Fruit fly (Drosophila melanogaster) whole organism, embryonic: ENCODE measurements around the gene CG3149.

Experiments used
- CG11247 ChIP-seq: fragments of 200-800 bp; sonication (Bioruptor generic); IDR thresholded peaks from 2 replicates; pipeline ENCODE4 v1.3.6; 2022; ENCODE audit warnings: missing biosample characterization, missing genetic modification characterization
- CG11456 ChIP-seq: fragments of 200-800 bp; sonication (Bioruptor generic); IDR thresholded peaks from 3 replicates; pipeline ENCODE4 v1.3.6; 2022; ENCODE audit warnings: missing biosample characterization, missing genetic modification characterization
- CG1602 ChIP-seq: fragments of 200-800 bp; sonication (Bioruptor generic); optimal IDR thresholded peaks from 3 replicates; lab custom pipeline; 2016; ENCODE audit warnings: missing biosample characterization, missing genetic modification characterization
- CG1603 ChIP-seq: fragments of 200-800 bp; sonication (Bioruptor generic); optimal IDR thresholded peaks from 2 replicates; lab custom pipeline; 2019; ENCODE audit warnings: missing biosample characterization, mild to moderate bottlenecking, missing genetic modification characterization, moderate library complexity
- CG16813 ChIP-seq: fragments of 200-800 bp; sonication (Bioruptor generic); IDR thresholded peaks from 3 replicates; pipeline ENCODE4 v1.3.6; 2022; ENCODE audit warnings: missing biosample characterization, missing genetic modification characterization; ENCODE audit not compliant: partially characterized antibody
- CG17829 ChIP-seq: fragments of 200-800 bp; optimal IDR thresholded peaks from 2 replicates; lab custom pipeline; 2019; ENCODE audit warnings: missing biosample characterization, mild to moderate bottlenecking, missing genetic modification characterization, moderate library complexity
- CG18476 ChIP-seq: fragments of 200-800 bp; sonication (Bioruptor generic); optimal IDR thresholded peaks from 2 replicates; lab custom pipeline; 2016; ENCODE audit warnings: missing biosample characterization, mild to moderate bottlenecking, missing genetic modification characterization
- CG32767 ChIP-seq: fragments of 200-800 bp; sonication (Bioruptor generic); IDR thresholded peaks from 2 replicates; pipeline ENCODE4 v1.3.6; 2022; ENCODE audit warnings: missing biosample characterization, missing genetic modification characterization
- CG3407 ChIP-seq: fragments of 200-800 bp; sonication (Bioruptor generic); optimal IDR thresholded peaks from 2 replicates; lab custom pipeline; 2018; ENCODE audit warnings: missing biosample characterization, mild to moderate bottlenecking, missing genetic modification characterization
- CG4404 ChIP-seq: fragments of 200-800 bp; sonication (Bioruptor generic); IDR thresholded peaks from 2 replicates; pipeline ENCODE4 v1.3.6; 2022; ENCODE audit warnings: missing biosample characterization, missing genetic modification characterization
- CG5245 ChIP-seq: fragments of 200-800 bp; sonication (Bioruptor generic); optimal IDR thresholded peaks from 3 replicates; lab custom pipeline; 2016; ENCODE audit warnings: missing biosample characterization, missing genetic modification characterization
- CG6683 ChIP-seq: fragments of 200-800 bp; sonication (Bioruptor generic); optimal IDR thresholded peaks from 2 replicates; lab custom pipeline; 2017; ENCODE audit warnings: missing biosample characterization, mild to moderate bottlenecking, missing genetic modification characterization, missing genetic modification reagents
- CG8290 ChIP-seq, 3 experiments: fragments of 200-800 bp; sonication (Bioruptor generic); optimal IDR thresholded peaks; 2 replicates each; lab custom pipeline; 2016 to 2019; ENCODE audit warnings: missing biosample characterization in 3 of 3, missing genetic modification characterization in 3 of 3, mild to moderate bottlenecking in 2 of 3, moderate library complexity in 1 of 3
- CG9932 ChIP-seq: fragments of 200-800 bp; sonication (Bioruptor generic); IDR thresholded peaks from 2 replicates; pipeline ENCODE4 v1.3.6; 2022; ENCODE audit warnings: missing biosample characterization, missing genetic modification characterization
- CHES-1-like ChIP-seq: fragments of 200-800 bp; sonication (Bioruptor generic); optimal IDR thresholded peaks from 2 replicates; lab custom pipeline; 2016; ENCODE audit warnings: missing biosample characterization, missing genetic modification characterization
- D19B ChIP-seq: fragments of 200-800 bp; sonication (Bioruptor generic); optimal IDR thresholded peaks from 2 replicates; lab custom pipeline; 2017; ENCODE audit warnings: missing biosample characterization, mild to moderate bottlenecking, missing genetic modification characterization
- Dbx ChIP-seq: fragments of 200-800 bp; sonication (Bioruptor generic); IDR thresholded peaks from 3 replicates; pipeline ENCODE4 v1.3.6; 2022; ENCODE audit warnings: missing biosample characterization, missing genetic modification characterization
- E2f1 ChIP-seq: fragments of 200-800 bp; sonication (Bioruptor generic); IDR thresholded peaks from 2 replicates; pipeline ENCODE4 v1.3.6; 2022; ENCODE audit warnings: missing biosample characterization, missing genetic modification characterization
- Ets65A ChIP-seq: fragments of 200-800 bp; sonication (Bioruptor generic); peaks from one replicate; lab custom pipeline; 2016; ENCODE audit warnings: missing biosample characterization, missing genetic modification characterization
- Fer1 ChIP-seq: fragments of 200-800 bp; sonication (Bioruptor generic); optimal IDR thresholded peaks from 2 replicates; lab custom pipeline; 2017; ENCODE audit warnings: missing biosample characterization, mild to moderate bottlenecking, missing genetic modification characterization
- H2.0 ChIP-seq: fragments of 200-800 bp; sonication (Bioruptor generic); IDR thresholded peaks from 2 replicates; pipeline ENCODE4 v1.3.6; 2022; ENCODE audit warnings: missing biosample characterization, missing genetic modification characterization
- HmgZ ChIP-seq: fragments of 200-800 bp; sonication (Bioruptor generic); optimal IDR thresholded peaks from 2 replicates; lab custom pipeline; 2018; ENCODE audit warnings: missing biosample characterization, mild to moderate bottlenecking, missing genetic modification characterization
- Max ChIP-seq: fragments of 200-800 bp; sonication (Bioruptor generic); optimal IDR thresholded peaks from 2 replicates; lab custom pipeline; 2016; ENCODE audit warnings: missing biosample characterization, mild to moderate bottlenecking, missing genetic modification characterization
- Trl ChIP-seq, 3 experiments: fragments of >200 bp in 2 of 3; fragments of 200-800 bp in 1 of 3; sonication (Bioruptor generic) in 1 of 3; optimal IDR thresholded peaks; 2 replicates in 1 of 3; 3 replicates in 2 of 3; lab custom pipeline; 2016 to 2017; ENCODE audit warnings: missing biosample characterization in 1 of 3, missing genetic modification characterization in 1 of 3
- Xrp1 ChIP-seq: fragments of 200-800 bp; sonication (Bioruptor generic); IDR thresholded peaks from 2 replicates; pipeline ENCODE4 v1.3.6; 2022; ENCODE audit warnings: missing biosample characterization, missing genetic modification characterization
- ase ChIP-seq: fragments of 200-800 bp; sonication (Bioruptor generic); IDR thresholded peaks from 3 replicates; pipeline ENCODE4 v1.3.6; 2022; ENCODE audit warnings: missing biosample characterization, missing genetic modification characterization
- btn ChIP-seq: fragments of 200-800 bp; sonication (Bioruptor generic); optimal IDR thresholded peaks from 2 replicates; lab custom pipeline; 2016; ENCODE audit warnings: missing biosample characterization, missing genetic modification characterization
- disco-r ChIP-seq: fragments of 200-800 bp; sonication (Bioruptor generic); optimal IDR thresholded peaks from 2 replicates; lab custom pipeline; 2016; ENCODE audit warnings: missing biosample characterization, missing genetic modification characterization
- esg ChIP-seq: fragments of 200-800 bp; sonication (Bioruptor generic); conservative IDR thresholded peaks from 2 replicates; pipeline ENCODE4 v1.3.6; 2022; ENCODE audit warnings: missing biosample characterization, missing genetic modification characterization
- fd96Cb ChIP-seq: fragments of 200-800 bp; sonication (Bioruptor generic); optimal IDR thresholded peaks from 2 replicates; lab custom pipeline; 2018; ENCODE audit warnings: missing biosample characterization, mild to moderate bottlenecking, missing genetic modification characterization, moderate library complexity
- grn ChIP-seq: fragments of 200-800 bp; sonication (Bioruptor generic); optimal IDR thresholded peaks from 3 replicates; lab custom pipeline; 2017; ENCODE audit warnings: missing biosample characterization, missing genetic modification characterization
- gro ChIP-seq: fragments of 200-800 bp; sonication (Bioruptor generic); optimal IDR thresholded peaks from 2 replicates; lab custom pipeline; 2016; ENCODE audit warnings: missing biosample characterization, missing genetic modification characterization
- hbn ChIP-seq: fragments of 200-800 bp; sonication (Bioruptor generic); IDR thresholded peaks from 2 replicates; pipeline ENCODE4 v1.3.6; 2022; ENCODE audit warnings: missing biosample characterization, missing genetic modification characterization; ENCODE audit not compliant: partially characterized antibody
- kah ChIP-seq: fragments of 200-800 bp; sonication (Bioruptor generic); optimal IDR thresholded peaks from 2 replicates; lab custom pipeline; 2018; ENCODE audit warnings: missing biosample characterization, mild to moderate bottlenecking, missing genetic modification characterization
- ken ChIP-seq: fragments of 200-800 bp; sonication (Bioruptor generic); IDR thresholded peaks from 3 replicates; pipeline ENCODE4 v1.3.6; 2022; ENCODE audit warnings: missing biosample characterization, missing genetic modification characterization
- lab ChIP-seq: fragments of 200-800 bp; sonication (Bioruptor generic); optimal IDR thresholded peaks from 3 replicates; lab custom pipeline; 2017; ENCODE audit warnings: missing biosample characterization, missing genetic modification characterization, mild to moderate bottlenecking, moderate library complexity, missing genetic modification reagents
- mld ChIP-seq: fragments of 200-800 bp; sonication (Bioruptor generic); IDR thresholded peaks from 3 replicates; pipeline ENCODE4 v1.3.6; 2022; ENCODE audit warnings: missing biosample characterization, missing genetic modification characterization; ENCODE audit not compliant: partially characterized antibody
- ranshi ChIP-seq: fragments of 200-800 bp; sonication (Bioruptor generic); IDR thresholded peaks from 2 replicates; pipeline ENCODE4 v1.3.6; 2022; ENCODE audit warnings: missing biosample characterization, missing genetic modification characterization
- sens ChIP-seq: fragments of 200-800 bp; sonication (Bioruptor generic); peaks from one replicate; lab custom pipeline; 2016; ENCODE audit warnings: missing biosample characterization, missing genetic modification characterization
- seq ChIP-seq: fragments of 200-800 bp; sonication (Bioruptor generic); IDR thresholded peaks from 2 replicates; pipeline ENCODE4 v1.3.6; 2022; ENCODE audit warnings: missing biosample characterization, missing genetic modification characterization
- sim ChIP-seq: fragments of 200-800 bp; sonication (Bioruptor generic); IDR thresholded peaks from 2 replicates; pipeline ENCODE4 v1.3.6; 2022; ENCODE audit warnings: missing biosample characterization, missing genetic modification characterization
- sob ChIP-seq: fragments of 200-800 bp; sonication (Bioruptor generic); IDR thresholded peaks from 2 replicates; pipeline ENCODE4 v1.3.6; 2022; ENCODE audit warnings: missing biosample characterization, missing genetic modification characterization
- ssp ChIP-seq: fragments of 200-800 bp; sonication (Bioruptor generic); IDR thresholded peaks from 2 replicates; pipeline ENCODE4 v1.3.6; 2022; ENCODE audit warnings: missing biosample characterization, missing genetic modification characterization
- ttk ChIP-seq: fragments of 200-800 bp; sonication (Bioruptor generic); IDR thresholded peaks from 2 replicates; pipeline ENCODE4 v2.1.2; 2022; ENCODE audit warnings: missing biosample characterization, missing genetic modification characterization
- vnd ChIP-seq: fragments of 200-800 bp; sonication (Bioruptor generic); IDR thresholded peaks from 3 replicates; pipeline ENCODE4 v1.3.6; 2022; ENCODE audit warnings: missing biosample characterization, missing genetic modification characterization; ENCODE audit not compliant: partially characterized antibody
- zfh2 ChIP-seq: fragments of 200-800 bp; sonication (Bioruptor generic); optimal IDR thresholded peaks from 2 replicates; lab custom pipeline; 2016; ENCODE audit warnings: missing biosample characterization, missing genetic modification characterization

The CG3149 gene

dm6 chrX:5671537-5672029 is 23.4 kb downstream of the CG3149 start, which contains the start of gene Rab18 (continued):
- TF ChIP-seq grn (GFP tag; lab: Kevin White, UChicago) (peak; percentile 31), CG5245 (no peak), CG11456 (peak; percentile 75; the same call in 2 of the 3 replicates), vnd (GFP tag; lab: Robert Waterston, UW) (peak; percentile 35; the same call in 1 of the 3 replicates), H2.0 (GFP tag; lab: Robert Waterston, UW) (peak; percentile 13; the same call in 1 of the 2 replicates), Ets65A (GFP tag; lab: Kevin White, UChicago) (peak; percentile 94), hbn (GFP tag; lab: Robert Waterston, UW) (no peak), seq (GFP tag; lab: Robert Waterston, UW) (no peak), ase (GFP tag; lab: Robert Waterston, UW) (0 out of 3 replicates have a peak, but pooled peaks have one; percentile 19), CG16813 (GFP tag; lab: Robert Waterston, UW) (peak; percentile 65), D19B (GFP tag; lab: Kevin White, UChicago) (no peak), Dbx (GFP tag; lab: Robert Waterston, UW) (peak; percentile 55; the same call in 1 of the 3 replicates), CG3407 (GFP tag; lab: Kevin White, UChicago) (no peak), CG6683 (no peak), btn (no peak), sens (GFP tag; lab: Kevin White, UChicago) (peak; percentile 82), Xrp1 (no peak), zfh2 (GFP tag; lab: Kevin White, UChicago) (peak; percentile 44), fd96Cb (tag; lab: Kevin White, UChicago) (no peak), CG8290 (GFP tag; optimal IDR thresholded peaks at IDR 0.05; lab: Kevin White, UChicago) (no peak), CG8290 (tag; optimal IDR thresholded peaks at IDR 0.05; lab: Kevin White, UChicago) (peak in 1 of 2 experiments; percentile 63), Trl (optimal IDR thresholded peaks at IDR 0.05; lab: Kevin White, UChicago) (no peak), Trl (GFP tag; optimal IDR thresholded peaks at IDR 0.05; lab: Kevin White, UChicago) (peak; percentile 43), CHES-1-like (GFP tag; lab: Kevin White, UChicago) (peak; percentile 37), lab (GFP tag; lab: Kevin White, UChicago) (peak; percentile 22), sim (no peak), CG1602 (GFP tag; lab: Kevin White, UChicago) (peak; percentile 16), CG9932 (GFP tag; lab: Robert Waterston, UW) (peak; percentile 77), mld (no peak), HmgZ (tag; lab: Kevin White, UChicago) (no peak), gro (GFP tag; lab: Kevin White, UChicago) (no peak), CG18476 (GFP tag; lab: Kevin White, UChicago) (no peak), ttk (GFP tag; lab: Robert Waterston, UW) (peak; percentile 40; the same call in 1 of the 2 replicates), CG4404 (GFP tag; lab: Robert Waterston, UW) (peak; percentile 20; the same call in 1 of the 2 replicates), CG11247 (GFP tag; lab: Robert Waterston, UW) (0 out of 2 replicates have a peak, but pooled peaks have one; percentile 13), ken (peak; percentile 49; the same call in 1 of the 3 replicates), CG32767 (no peak), CG17829 (tag; lab: Kevin White, UChicago) (no peak), Fer1 (GFP tag; lab: Kevin White, UChicago) (no peak), CG1603 (tag; lab: Kevin White, UChicago) (peak; percentile 49), E2f1 (GFP tag; lab: Robert Waterston, UW) (no peak), esg (GFP tag; lab: Robert Waterston, UW) (no peak), Max (GFP tag; lab: Kevin White, UChicago) (no peak), kah (GFP tag; lab: Kevin White, UChicago) (no peak), ranshi (GFP tag; lab: Robert Waterston, UW) (peak; percentile 53; the same call in 1 of the 2 replicates), disco-r (GFP tag; lab: Kevin White, UChicago) (no peak), sob (GFP tag; lab: Robert Waterston, UW) (peak; percentile 13; the same call in 1 of the 2 replicates), ssp (GFP tag; lab: Robert Waterston, UW) (peak; percentile 60)
- TF ChIP-seq, all 482 proteins: peak for 139
